Worm (Caenorhabditis elegans) whole organism, midembryonic: ENCODE results near the gene nep-12.

Source experiments
- T22C8.4 ChIP-seq: fragments of 200-800 bp; sonication (Bioruptor generic); IDR thresholded peaks from 2 replicates; pipeline ENCODE4 v1.3.6; 2022; ENCODE audit warnings: missing genetic modification characterization, missing compliant biosample characterization
- cog-1 ChIP-seq: sonication (generic microtip); optimal IDR thresholded peaks from 2 replicates; lab custom pipeline; 2016; ENCODE audit warnings: missing genetic modification characterization, missing compliant biosample characterization
- flt-1 ChIP-seq: fragments of 200-800 bp; sonication (Bioruptor generic); IDR thresholded peaks from 2 replicates; pipeline ENCODE4 v1.3.6; 2022; ENCODE audit warnings: missing genetic modification characterization, missing compliant biosample characterization
- klf-2 ChIP-seq: fragments of 200-800 bp; sonication (Bioruptor generic); conservative IDR thresholded peaks from 2 replicates; pipeline ENCODE4 v1.3.6; 2022; ENCODE audit warnings: missing genetic modification reagents, missing genetic modification characterization, missing compliant biosample characterization
- med-1 ChIP-seq: sonication (generic microtip); optimal IDR thresholded peaks from 2 replicates; lab custom pipeline; 2017; ENCODE audit warnings: missing genetic modification characterization, mild to moderate bottlenecking, missing compliant biosample characterization, antibody characterized with exemption, missing genetic modification reagents; ENCODE audit not compliant: insufficient read depth
- tab-1 ChIP-seq: fragments of 200-800 bp; sonication (Bioruptor generic); IDR thresholded peaks from 2 replicates; pipeline ENCODE4 v1.3.6; 2022; ENCODE audit warnings: missing genetic modification characterization, missing compliant biosample characterization
- ztf-23 ChIP-seq: fragments of 200-800 bp; sonication (Bioruptor generic); IDR thresholded peaks from 2 replicates; pipeline ENCODE4 v1.3.6; 2022; ENCODE audit warnings: missing genetic modification reagents, missing genetic modification characterization, missing compliant biosample characterization
- ztf-29 ChIP-seq: fragments of 200-800 bp; sonication (Bioruptor generic); IDR thresholded peaks from 2 replicates; pipeline ENCODE4 v1.3.6; 2022; ENCODE audit warnings: missing genetic modification reagents, missing genetic modification characterization, missing compliant biosample characterization

ce11 chrII:4747063-4747462 is 37.3 kb downstream of the nep-12 start:
- TF ChIP-seq ztf-29 (GFP tag; lab: Robert Waterston, UW) (no peak), cog-1 (no peak), ztf-23 (GFP tag; lab: Robert Waterston, UW) (no peak), T22C8.4 (GFP tag; lab: Robert Waterston, UW) (no peak), tab-1 (no peak), med-1 (GFP tag; lab: Kevin White, UChicago) (no peak), klf-2 (GFP tag; lab: Robert Waterston, UW) (no peak), flt-1 (GFP tag; lab: Robert Waterston, UW) (no peak)
